Fruit fly (Drosophila melanogaster): ENCODE results near the gene CG31673.

- no peak for TF ChIP-seq HLH3B (GFP tag; IDR thresholded peaks at IDR 0.05)
- TF ChIP-seq CG11456 (GFP tag; IDR thresholded peaks at IDR 0.05) = no peak
- TF ChIP-seq CG10321 (GFP tag; IDR thresholded peaks at IDR 0.05) = no peak
These were observed 28.4 kb downstream of the CG31673 start, which contains the start of gene CG14400 for dm6 chr2L:20857791-20858190.

Data from whole organism, embryonic.